Worm (Caenorhabditis elegans) whole organism, mixed stage, embryonic: ENCODE measurements around the gene cpt-5.

Experiments
- M03D4.4 ChIP-seq: sonication (generic microtip); optimal IDR thresholded peaks from 2 replicates; lab custom pipeline; 2017; ENCODE audit warnings: mild to moderate bottlenecking, missing genetic modification characterization, missing compliant biosample characterization
- bed-3 ChIP-seq: fragments of 200-800 bp; sonication (Bioruptor generic); optimal IDR thresholded peaks from 3 replicates; lab custom pipeline; 2018; ENCODE audit warnings: mild to moderate bottlenecking, missing genetic modification characterization, moderate library complexity, missing compliant biosample characterization
- blmp-1 ChIP-seq: fragments of 150-350 bp; optimal IDR thresholded peaks from 2 replicates; lab custom pipeline; 2014; ENCODE audit warnings: missing biosample characterization, missing genetic modification characterization
- ceh-39 ChIP-seq: fragments of 150-350 bp; optimal IDR thresholded peaks from 2 replicates; lab custom pipeline; 2014; ENCODE audit warnings: missing biosample characterization, missing genetic modification characterization
- ces-1 ChIP-seq: fragments of 150-350 bp; optimal IDR thresholded peaks from 2 replicates; lab custom pipeline; 2014; ENCODE audit warnings: missing biosample characterization, missing genetic modification reagents, missing genetic modification characterization
- cnd-1 ChIP-seq: fragments of 200-800 bp; sonication (Bioruptor generic); optimal IDR thresholded peaks from 2 replicates; lab custom pipeline; 2018; ENCODE audit warnings: mild to moderate bottlenecking, missing genetic modification characterization, missing compliant biosample characterization
- elt-1 ChIP-seq: sonication (generic microtip); optimal IDR thresholded peaks from 2 replicates; lab custom pipeline; 2017; ENCODE audit warnings: missing genetic modification characterization, mild to moderate bottlenecking, missing compliant biosample characterization, antibody characterized with exemption, moderate library complexity, borderline replicate concordance; ENCODE audit not compliant: insufficient read depth
- elt-3 ChIP-seq: fragments of 150-350 bp; optimal IDR thresholded peaks from 2 replicates; lab custom pipeline; 2014; ENCODE audit warnings: missing biosample characterization, missing genetic modification characterization
- flh-1 ChIP-seq: fragments of 200-800 bp; sonication (Bioruptor generic); optimal IDR thresholded peaks from 2 replicates; lab custom pipeline; 2018; ENCODE audit warnings: mild to moderate bottlenecking, missing genetic modification characterization, moderate library complexity, missing compliant biosample characterization
- ham-2 ChIP-seq: fragments of 200-800 bp; sonication (Bioruptor generic); optimal IDR thresholded peaks from 2 replicates; lab custom pipeline; 2018; ENCODE audit warnings: mild to moderate bottlenecking, missing genetic modification characterization, missing compliant biosample characterization
- hlh-1 ChIP-seq: fragments of 150-350 bp; optimal IDR thresholded peaks from 2 replicates; lab custom pipeline; 2014; ENCODE audit warnings: missing biosample characterization, missing genetic modification reagents, missing genetic modification characterization
- lin-13 ChIP-seq: fragments of 150-350 bp; optimal IDR thresholded peaks from 2 replicates; lab custom pipeline; 2014; ENCODE audit warnings: missing biosample characterization, missing genetic modification characterization
- lin-32 ChIP-seq: fragments of 200-800 bp; sonication (Bioruptor generic); optimal IDR thresholded peaks from 2 replicates; lab custom pipeline; 2018; ENCODE audit warnings: mild to moderate bottlenecking, missing genetic modification characterization, missing compliant biosample characterization
- lsy-2 ChIP-seq: fragments of 150-350 bp; optimal IDR thresholded peaks from 2 replicates; lab custom pipeline; 2014; ENCODE audit warnings: missing biosample characterization, missing genetic modification characterization
- mab-5 ChIP-seq: fragments of 150-350 bp; optimal IDR thresholded peaks from 2 replicates; lab custom pipeline; 2014; ENCODE audit warnings: missing biosample characterization, missing genetic modification characterization
- mep-1 ChIP-seq: fragments of 150-350 bp; optimal IDR thresholded peaks from 2 replicates; lab custom pipeline; 2017; ENCODE audit warnings: missing biosample characterization, missing genetic modification reagents, missing genetic modification characterization, inconsistent platforms
- mls-2 ChIP-seq: sonication (generic microtip); optimal IDR thresholded peaks from 2 replicates; lab custom pipeline; 2016; ENCODE audit warnings: mild to moderate bottlenecking, missing genetic modification characterization, moderate library complexity, missing compliant biosample characterization
- nhr-12 ChIP-seq: fragments of 150-350 bp; optimal IDR thresholded peaks from 2 replicates; lab custom pipeline; 2014; ENCODE audit warnings: missing biosample characterization, missing genetic modification characterization
- nhr-2 ChIP-seq: fragments of 150-350 bp; optimal IDR thresholded peaks from 2 replicates; lab custom pipeline; 2014; ENCODE audit warnings: missing biosample characterization, missing genetic modification characterization
- nhr-237 ChIP-seq: fragments of 150-350 bp; optimal IDR thresholded peaks from 2 replicates; lab custom pipeline; 2014; ENCODE audit warnings: missing biosample characterization, missing genetic modification characterization
- nhr-76 ChIP-seq: sonication (generic microtip); optimal IDR thresholded peaks from 2 replicates; lab custom pipeline; 2017; ENCODE audit warnings: missing biosample characterization, missing genetic modification characterization
- pha-4 ChIP-seq: fragments of 150-350 bp; optimal IDR thresholded peaks from 2 replicates; lab custom pipeline; 2018; ENCODE audit warnings: missing biosample characterization, missing genetic modification reagents, missing genetic modification characterization
- sem-2 ChIP-seq: fragments of 200-800 bp; sonication (Bioruptor generic); optimal IDR thresholded peaks from 2 replicates; lab custom pipeline; 2018; ENCODE audit warnings: mild to moderate bottlenecking, missing genetic modification characterization, missing compliant biosample characterization
- sptf-1 ChIP-seq: sonication (generic microtip); optimal IDR thresholded peaks from 2 replicates; lab custom pipeline; 2017; ENCODE audit warnings: mild to moderate bottlenecking, missing genetic modification characterization, moderate library complexity, missing compliant biosample characterization
- tbx-8 ChIP-seq: fragments of 200-800 bp; sonication (Bioruptor generic); optimal IDR thresholded peaks from 2 replicates; lab custom pipeline; 2018; ENCODE audit warnings: mild to moderate bottlenecking, missing genetic modification characterization, moderate library complexity, missing compliant biosample characterization
- unc-120 ChIP-seq: sonication (generic microtip); optimal IDR thresholded peaks from 2 replicates; lab custom pipeline; 2017; ENCODE audit warnings: missing genetic modification characterization, missing compliant biosample characterization; ENCODE audit not compliant: poor library complexity, severe bottlenecking
- unc-39 ChIP-seq: fragments of 150-350 bp; optimal IDR thresholded peaks from 2 replicates; lab custom pipeline; 2014; ENCODE audit warnings: missing biosample characterization, missing genetic modification characterization
- unc-62 ChIP-seq: fragments of 150-350 bp; optimal IDR thresholded peaks from 2 replicates; lab custom pipeline; 2014; ENCODE audit warnings: missing biosample characterization, missing genetic modification reagents, missing genetic modification characterization
- zip-8 ChIP-seq: fragments of 150-350 bp; optimal IDR thresholded peaks from 2 replicates; lab custom pipeline; 2014; ENCODE audit warnings: missing biosample characterization, missing genetic modification characterization
- ztf-11 ChIP-seq: fragments of 150-350 bp; optimal IDR thresholded peaks from 2 replicates; lab custom pipeline; 2014; ENCODE audit warnings: missing biosample characterization, missing genetic modification characterization

cpt-5 gene

ce11 chrV:13908916-13909176 is 35.9 kb downstream of the cpt-5 start, which contains the start of gene C06B3.6:
TSS of gene C06B3.6 (minus strand) at chrV:13908967.
- TF ChIP-seq hlh-1, result no peak

- TF ChIP-seq nhr-237 (tag; lab: Kevin White, UChicago) (no peak), ztf-11 (tag; lab: Kevin White, UChicago) (no peak), hlh-1 (no peak), bed-3 (GFP tag; lab: Kevin White, UChicago) (no peak), sem-2 (no peak), tbx-8 (no peak), M03D4.4 (tag; lab: Kevin White, UChicago) (no peak), blmp-1 (no peak), ceh-39 (tag; lab: Kevin White, UChicago) (no peak), ham-2 (no peak), ces-1 (GFP tag; lab: Kevin White, UChicago) (no peak)
Measured at ce11 chrV:13909400-13909799, 36.4 kb downstream of the cpt-5 start, which contains the start of gene C06B3.7. TSS of gene C06B3.7 (plus strand) at chrV:13909686.

- no peak for TF ChIP-seq lin-32
- TF ChIP-seq lin-13 (tag; lab: Kevin White, UChicago), result no peak
- no peak for TF ChIP-seq flh-1 (GFP tag; lab: Kevin White, UChicago)
- TF ChIP-seq tbx-8, result no peak
- TF ChIP-seq elt-1, result no peak
- no peak for TF ChIP-seq elt-3 (tag; lab: Kevin White, UChicago)
- TF ChIP-seq ceh-39 (tag; lab: Kevin White, UChicago), result no peak
- TF ChIP-seq hlh-1, result no peak
Measured at ce11 chrV:13915390-13915789, 42.4 kb downstream of the cpt-5 start, which contains the start of gene gcy-32. TSS of gene gcy-32 (minus strand) at chrV:13915490.

ce11 chrV:13916196-13916595 is 43.2 kb downstream of the cpt-5 start, which contains the start of gene str-252:
TSS of gene str-252 (plus strand) at chrV:13916496.
- no peak for TF ChIP-seq lsy-2 (tag; lab: Kevin White, UChicago)
- TF ChIP-seq mab-5 (tag; lab: Kevin White, UChicago), result no peak
- no peak for TF ChIP-seq unc-62 (GFP tag; lab: Kevin White, UChicago)
- no peak for TF ChIP-seq sem-2
- TF ChIP-seq sptf-1, result no peak
- TF ChIP-seq lin-13 (tag; lab: Kevin White, UChicago), result no peak

ce11 chrV:13918341-13918740 is 45.3 kb downstream of the cpt-5 start, which contains the start of gene str-250:
TSS of gene str-250 (plus strand) at chrV:13918641.
- no peak for TF ChIP-seq bed-3 (GFP tag; lab: Kevin White, UChicago)
- no peak for TF ChIP-seq pha-4 (tag; lab: Kevin White, UChicago)
- no peak for TF ChIP-seq zip-8 (tag; lab: Kevin White, UChicago)

- TF ChIP-seq unc-39, result no peak
- no peak for TF ChIP-seq mep-1 (tag; lab: Kevin White, UChicago)
- no peak for TF ChIP-seq nhr-2
- TF ChIP-seq ces-1 (GFP tag; lab: Kevin White, UChicago), result no peak
- TF ChIP-seq M03D4.4 (tag; lab: Kevin White, UChicago), result no peak
- TF ChIP-seq lin-13 (tag; lab: Kevin White, UChicago), result no peak
- TF ChIP-seq sem-2, result no peak
- no peak for TF ChIP-seq tbx-8
- no peak for TF ChIP-seq blmp-1
- no peak for TF ChIP-seq cnd-1 (tag; lab: Kevin White, UChicago)
- no peak for TF ChIP-seq mls-2 (tag; lab: Kevin White, UChicago)
- TF ChIP-seq lin-32, result no peak
- TF ChIP-seq bed-3 (GFP tag; lab: Kevin White, UChicago), result no peak
- no peak for TF ChIP-seq hlh-1
- no peak for TF ChIP-seq ceh-39 (tag; lab: Kevin White, UChicago)
- TF ChIP-seq ztf-11 (tag; lab: Kevin White, UChicago), result no peak
- no peak for TF ChIP-seq mab-5 (tag; lab: Kevin White, UChicago)
- TF ChIP-seq nhr-12 (tag; lab: Kevin White, UChicago), result no peak
- no peak for TF ChIP-seq nhr-76 (tag; lab: Kevin White, UChicago)
- no peak for TF ChIP-seq elt-3 (tag; lab: Kevin White, UChicago)
Measured at ce11 chrV:13920730-13921129, 47.7 kb downstream of the cpt-5 start, which contains the start of gene srx-42. TSS of gene srx-42 (plus strand) at chrV:13921030.

- TF ChIP-seq unc-120 (tag; lab: Kevin White, UChicago) (no peak), M03D4.4 (tag; lab: Kevin White, UChicago) (no peak), mab-5 (tag; lab: Kevin White, UChicago) (no peak), ztf-11 (tag; lab: Kevin White, UChicago) (no peak)
Measured at ce11 chrV:13923851-13924250, 50.9 kb downstream of the cpt-5 start, which contains the start of gene srxa-11. TSS of gene srxa-11 (plus strand) at chrV:13924151.
